Fruit fly (Drosophila melanogaster): ENCODE results near the gene CG31710.

The CG31710 gene

DNA sequence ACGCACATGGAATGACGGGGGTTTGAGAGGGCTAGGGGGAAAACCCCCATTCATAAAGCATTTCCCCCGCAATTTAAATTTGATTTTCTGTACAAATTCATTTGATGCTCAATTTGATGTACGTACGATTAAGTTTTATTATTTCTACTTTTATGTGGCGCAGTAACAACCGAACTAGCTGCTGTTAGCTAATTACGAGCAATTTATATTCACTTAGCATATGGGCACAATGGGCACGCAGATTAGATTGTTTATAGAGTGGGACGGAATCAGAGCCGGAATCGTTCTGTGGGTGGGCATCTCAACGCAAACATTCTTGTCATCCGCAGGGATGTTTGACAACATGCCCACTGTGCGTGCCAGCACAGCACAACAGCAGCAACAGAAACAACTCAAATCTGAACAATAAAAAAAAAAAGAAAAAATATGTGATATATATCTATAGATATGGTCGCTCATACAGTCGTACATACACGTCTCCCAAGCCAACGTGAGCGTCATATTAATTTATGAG, 34.8 kb downstream of the CG31710 start:
- TF ChIP-seq Rel (GFP tag; optimal IDR thresholded peaks at IDR 0.05) (no peak), Rel (tag; optimal IDR thresholded peaks at IDR 0.05) (peak; percentile 33), sage (GFP tag; optimal IDR thresholded peaks at IDR 0.05) (peak; percentile 11), sv (GFP tag; optimal IDR thresholded peaks at IDR 0.05) (no peak), psq (GFP tag; optimal IDR thresholded peaks at IDR 0.05) (no peak), jim (GFP tag; optimal IDR thresholded peaks at IDR 0.05) (peak; percentile 21), Sp1 (GFP tag; optimal IDR thresholded peaks at IDR 0.05) (no peak), usp (GFP tag; optimal IDR thresholded peaks at IDR 0.05) (no peak)

DNA sequence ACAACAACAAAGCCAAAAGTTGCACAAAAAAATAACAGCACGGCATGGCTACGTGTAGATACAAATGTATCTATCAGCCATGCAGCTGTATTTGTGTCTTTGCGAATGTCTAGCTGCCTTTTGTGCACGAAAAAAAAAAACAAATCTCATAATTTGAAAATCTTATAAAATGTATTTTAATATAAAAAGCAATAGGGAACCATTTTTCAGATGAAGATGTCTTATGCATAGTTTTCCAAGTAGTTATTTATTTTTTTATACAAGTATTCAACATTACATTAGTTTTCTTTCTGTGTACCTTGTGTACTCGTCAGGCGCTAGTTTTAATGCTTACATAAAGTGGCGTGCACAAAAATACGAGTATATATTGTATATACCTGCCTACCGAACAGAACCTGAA, 36.4 kb downstream of the CG31710 start:
- TF ChIP-seq Mio (GFP tag; optimal IDR thresholded peaks at IDR 0.05) = no peak
- TF ChIP-seq woc (GFP tag; optimal IDR thresholded peaks at IDR 0.05) = no peak
- no peak for TF ChIP-seq Sp1 (GFP tag; optimal IDR thresholded peaks at IDR 0.05)
- no peak for TF ChIP-seq Vsx2 (GFP tag; optimal IDR thresholded peaks at IDR 0.05; ENCODE audit: partially characterized antibody)
- no peak for TF ChIP-seq usp (GFP tag; optimal IDR thresholded peaks at IDR 0.05)
- TF ChIP-seq Myc (optimal IDR thresholded peaks at IDR 0.05) = no peak
- TF ChIP-seq psq (GFP tag; optimal IDR thresholded peaks at IDR 0.05) = no peak
- no peak for TF ChIP-seq br (GFP tag; optimal IDR thresholded peaks at IDR 0.05)
- TF ChIP-seq GATAd (GFP tag; optimal IDR thresholded peaks at IDR 0.05) = no peak
- TF ChIP-seq Hr78 (GFP tag; optimal IDR thresholded peaks at IDR 0.05) = no peak

- TF ChIP-seq h (GFP tag; optimal IDR thresholded peaks at IDR 0.05) = no peak
- no peak for TF ChIP-seq usp (GFP tag; optimal IDR thresholded peaks at IDR 0.05)
- TF ChIP-seq dmrt93B (GFP tag; optimal IDR thresholded peaks at IDR 0.05) = no peak
- no peak for TF ChIP-seq brk (GFP tag; optimal IDR thresholded peaks at IDR 0.05)
- no peak for TF ChIP-seq foxo (GFP tag; optimal IDR thresholded peaks at IDR 0.05)
- no peak for TF ChIP-seq N (GFP tag; optimal IDR thresholded peaks at IDR 0.05)
- no peak for TF ChIP-seq fru (GFP tag; optimal IDR thresholded peaks at IDR 0.05)
- TF ChIP-seq jim (GFP tag; optimal IDR thresholded peaks at IDR 0.05) = no peak
- no peak for TF ChIP-seq Myc (optimal IDR thresholded peaks at IDR 0.05)
- no peak for TF ChIP-seq sage (GFP tag; optimal IDR thresholded peaks at IDR 0.05)
- no peak for TF ChIP-seq tai (GFP tag; optimal IDR thresholded peaks at IDR 0.05)
- no peak for TF ChIP-seq CG32264 (GFP tag; optimal IDR thresholded peaks at IDR 0.05)
- TF ChIP-seq CrebA (GFP tag; optimal IDR thresholded peaks at IDR 0.05; ENCODE audit: borderline replicate concordance) = no peak
- TF ChIP-seq Dif (GFP tag; optimal IDR thresholded peaks at IDR 0.05; ENCODE audit: partially characterized antibody) = no peak
- no peak for TF ChIP-seq Rel (GFP tag; optimal IDR thresholded peaks at IDR 0.05)
- no peak for TF ChIP-seq Rel (tag; optimal IDR thresholded peaks at IDR 0.05)
- no peak for TF ChIP-seq Hr78 (GFP tag; optimal IDR thresholded peaks at IDR 0.05)
- TF ChIP-seq dsf (GFP tag; optimal IDR thresholded peaks at IDR 0.05; ENCODE audit: borderline replicate concordance) = no peak
- TF ChIP-seq Jra (GFP tag; optimal IDR thresholded peaks at IDR 0.05) = no peak
- no peak for TF ChIP-seq OdsH (GFP tag; optimal IDR thresholded peaks at IDR 0.05)
- no peak for TF ChIP-seq Vsx2 (GFP tag; optimal IDR thresholded peaks at IDR 0.05; ENCODE audit: partially characterized antibody)
Observed at dm6 chr2L:9662977-9663376, 42.8 kb downstream of the CG31710 start.

- TF ChIP-seq Jra (GFP tag; optimal IDR thresholded peaks at IDR 0.05) (no peak), sv (GFP tag; optimal IDR thresholded peaks at IDR 0.05) (peak; percentile 25), HLH106 (tag; optimal IDR thresholded peaks at IDR 0.05) (peak; percentile 14)
Observed at dm6 chr2L:9660516-9660920, 45.2 kb downstream of the CG31710 start.

DNA sequence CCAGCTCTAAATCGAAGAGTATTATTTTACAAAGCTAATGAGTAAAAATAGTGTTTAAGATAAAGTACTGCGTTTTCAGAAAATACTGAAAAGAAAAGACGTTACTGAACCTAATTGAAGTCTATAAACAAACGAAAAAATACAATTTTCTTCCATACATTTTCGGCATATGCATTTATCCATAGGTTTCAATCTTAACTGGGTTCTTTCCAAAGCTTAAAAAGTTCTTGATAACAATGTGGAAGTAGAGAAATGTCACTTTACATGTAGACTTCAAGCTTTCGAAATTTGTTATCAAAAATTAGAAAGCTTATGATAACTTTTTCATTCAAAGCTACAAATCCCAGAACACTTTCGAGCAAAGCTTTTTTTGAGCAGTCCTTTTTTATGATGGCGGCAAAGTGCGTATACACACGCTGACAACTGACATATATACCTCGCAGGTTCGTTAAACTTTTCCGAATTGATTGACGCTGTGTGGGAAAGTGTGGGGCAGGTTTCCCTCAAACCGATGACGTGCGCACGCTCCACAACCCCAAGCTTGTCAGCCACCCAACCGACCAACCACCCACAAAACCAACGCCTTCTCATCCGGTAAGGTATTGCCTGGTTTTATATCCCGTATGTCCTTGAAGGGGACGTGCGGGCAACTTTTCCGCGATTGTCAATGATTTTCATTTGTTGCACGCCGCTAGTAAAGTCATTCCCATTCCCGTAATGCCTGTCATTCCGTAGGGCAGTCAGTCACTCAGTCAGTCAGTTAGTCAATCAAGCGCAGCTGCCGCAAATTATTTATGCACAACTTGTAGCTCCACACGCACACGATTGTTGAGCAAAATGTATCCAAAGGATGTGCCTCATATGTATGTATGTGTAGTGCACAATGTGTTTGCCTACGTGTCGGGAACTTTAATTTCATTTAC, 48.2 kb downstream of the CG31710 start:
- TF ChIP-seq Vsx2 (GFP tag; optimal IDR thresholded peaks at IDR 0.05; ENCODE audit: partially characterized antibody) (no peak), Hr83 (GFP tag; optimal IDR thresholded peaks at IDR 0.05; ENCODE audit: poor library complexity, severe bottlenecking) (no peak), CrebA (GFP tag; optimal IDR thresholded peaks at IDR 0.05; ENCODE audit: borderline replicate concordance) (no peak), woc (GFP tag; optimal IDR thresholded peaks at IDR 0.05) (no peak), Abd-B (GFP tag; optimal IDR thresholded peaks at IDR 0.05) (no peak), tai (GFP tag; optimal IDR thresholded peaks at IDR 0.05) (no peak), GATAd (GFP tag; optimal IDR thresholded peaks at IDR 0.05) (no peak), CG9705 (GFP tag; optimal IDR thresholded peaks at IDR 0.05) (no peak), Sp1 (GFP tag; optimal IDR thresholded peaks at IDR 0.05) (no peak), lola (GFP tag; optimal IDR thresholded peaks at IDR 0.05) (no peak), Mio (GFP tag; optimal IDR thresholded peaks at IDR 0.05) (no peak), Dif (GFP tag; optimal IDR thresholded peaks at IDR 0.05; ENCODE audit: partially characterized antibody) (no peak), CG32264 (GFP tag; optimal IDR thresholded peaks at IDR 0.05) (no peak), usp (GFP tag; optimal IDR thresholded peaks at IDR 0.05) (no peak), jim (GFP tag; optimal IDR thresholded peaks at IDR 0.05) (no peak), ey (GFP tag; optimal IDR thresholded peaks at IDR 0.05) (no peak), OdsH (GFP tag; optimal IDR thresholded peaks at IDR 0.05) (no peak), foxo (GFP tag; optimal IDR thresholded peaks at IDR 0.05) (no peak), fru (GFP tag; optimal IDR thresholded peaks at IDR 0.05) (no peak)

Data from whole organism, wandering third instar larva.